Worm (Caenorhabditis elegans): ENCODE measurements around the gene mrp-3.

Gene mrp-3

ce11 chrX:15939224-15939623 is at the start of gene mrp-3:
Gene mrp-3, minus strand, starts transcription at chrX:15939324.
- no peak for TF ChIP-seq ceh-13 (GFP tag; optimal IDR thresholded peaks at IDR 0.05)
- no peak for TF ChIP-seq flt-1 (GFP tag; IDR thresholded peaks at IDR 0.05)
- no peak for TF ChIP-seq pes-1 (GFP tag; IDR thresholded peaks at IDR 0.05)
- no peak for TF ChIP-seq ama-1 (optimal IDR thresholded peaks at IDR 0.05)
- no peak for TF ChIP-seq F13C5.2 (tag; optimal IDR thresholded peaks at IDR 0.05)
- no peak for TF ChIP-seq tra-4 (tag; optimal IDR thresholded peaks at IDR 0.05)
- TF ChIP-seq B0310.2 (tag; optimal IDR thresholded peaks at IDR 0.05), result no peak
- TF ChIP-seq hnd-1 (tag; optimal IDR thresholded peaks at IDR 0.05), result no peak
- TF ChIP-seq aly-1 (tag; optimal IDR thresholded peaks at IDR 0.05), result no peak
- TF ChIP-seq tbx-37 (GFP tag; conservative IDR thresholded peaks at IDR 0.05), result no peak
- TF ChIP-seq hmbx-1 (tag; optimal IDR thresholded peaks at IDR 0.05), result no peak
- TF ChIP-seq tbx-11 (GFP tag; IDR thresholded peaks at IDR 0.05), result no peak

DNA sequence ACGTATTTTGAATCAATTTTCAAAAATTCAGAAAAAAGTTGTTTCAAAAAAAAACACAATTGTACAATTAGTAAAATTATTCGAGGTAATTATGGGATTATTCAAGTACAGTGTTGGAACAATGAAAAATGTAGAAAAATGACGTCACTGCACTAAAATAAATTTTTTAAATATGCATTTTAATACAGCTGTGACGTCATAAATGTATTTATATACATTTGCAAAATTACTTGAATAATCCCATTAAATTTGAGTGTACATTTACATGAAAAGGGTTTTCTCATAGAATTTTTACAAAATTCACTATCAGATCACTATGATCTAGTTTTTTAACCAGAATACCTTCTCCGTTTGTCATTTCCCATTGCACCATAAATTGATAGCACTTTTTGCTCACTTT is 49.5 kb upstream of the mrp-3 start:
- TF ChIP-seq ama-1 (optimal IDR thresholded peaks at IDR 0.05), result no peak

DNA sequence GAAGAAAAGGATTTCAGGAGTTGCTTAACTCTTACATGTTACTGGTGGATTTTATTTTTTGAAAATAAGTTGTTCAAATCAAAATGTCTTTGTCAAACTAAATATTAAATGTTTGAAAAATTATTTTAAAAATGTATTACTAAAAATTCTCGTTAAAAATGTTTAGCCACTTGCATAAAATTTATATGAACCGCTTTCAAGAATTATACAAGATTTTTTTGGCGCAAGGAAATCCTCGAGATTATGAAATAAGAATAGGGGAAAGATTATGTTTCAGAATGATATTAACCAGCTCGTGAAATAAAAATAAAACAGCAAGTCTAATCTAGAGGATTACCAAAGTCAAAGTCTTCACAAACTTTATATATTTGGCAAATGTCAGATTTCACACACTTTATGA is 44.2 kb upstream of the mrp-3 start:
- no peak for TF ChIP-seq ceh-36 (tag; optimal IDR thresholded peaks at IDR 0.05)
- no peak for TF ChIP-seq tra-4 (tag; optimal IDR thresholded peaks at IDR 0.05)
- no peak for TF ChIP-seq hnd-1 (tag; optimal IDR thresholded peaks at IDR 0.05)
- no peak for TF ChIP-seq ets-7 (tag; optimal IDR thresholded peaks at IDR 0.05)
- no peak for TF ChIP-seq hmg-4 (GFP tag; optimal IDR thresholded peaks at IDR 0.05)

DNA sequence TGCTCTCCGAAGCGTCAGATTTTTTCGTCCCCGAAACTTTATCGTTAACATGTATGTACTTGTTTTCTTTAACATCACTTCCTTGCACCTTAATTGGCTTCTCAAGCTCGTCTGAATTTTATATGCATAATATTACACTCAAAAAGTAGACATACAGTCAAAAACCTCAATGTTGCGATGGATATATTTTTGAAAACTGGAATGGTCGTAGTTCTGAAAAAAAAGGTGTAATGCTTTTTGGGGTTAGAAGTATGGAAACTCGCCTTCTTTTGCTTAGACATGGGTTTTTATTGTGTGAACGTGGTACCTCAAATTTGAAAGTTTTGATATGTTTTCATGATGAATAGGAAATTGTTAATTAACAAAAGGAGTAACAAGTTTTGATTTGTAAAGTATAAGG is 43.5 kb upstream of the mrp-3 start, which contains the start of gene C09G1.2:
Gene C09G1.2, minus strand, starts transcription at position 101 of the 400 bp plus-strand sequence.
- TF ChIP-seq aly-1 (tag; optimal IDR thresholded peaks at IDR 0.05), result no peak
- no peak for TF ChIP-seq hmg-4 (GFP tag; optimal IDR thresholded peaks at IDR 0.05)
- no peak for TF ChIP-seq flt-1 (GFP tag; IDR thresholded peaks at IDR 0.05)
- no peak for TF ChIP-seq scrt-1 (GFP tag; IDR thresholded peaks at IDR 0.05)
- no peak for TF ChIP-seq pes-1 (GFP tag; IDR thresholded peaks at IDR 0.05)

DNA sequence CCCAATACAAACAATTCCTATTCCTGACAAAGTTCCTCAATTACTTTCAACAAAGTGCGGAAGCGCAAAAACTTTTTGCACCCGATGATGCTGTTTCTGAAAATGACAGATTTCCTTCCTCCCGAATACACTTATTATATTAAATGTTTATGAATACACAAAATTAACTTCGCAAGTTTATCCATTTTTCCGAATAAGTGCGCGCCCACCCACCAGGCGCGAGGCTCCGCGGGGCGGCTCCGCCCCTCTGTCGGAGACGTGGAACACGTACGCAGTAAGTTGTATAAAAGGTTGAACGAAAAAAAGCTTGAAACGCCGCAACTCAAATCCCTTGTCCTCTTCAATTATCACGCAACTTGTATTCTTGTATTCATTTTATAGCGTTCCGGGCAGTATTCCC is 19.6 kb upstream of the mrp-3 start, which contains the start of gene C09G1.5:
Gene C09G1.5, plus strand, starts transcription at position 301 of the 400 bp plus-strand sequence.
- no peak for TF ChIP-seq ceh-36 (tag; optimal IDR thresholded peaks at IDR 0.05)
- TF ChIP-seq tra-4 (tag; optimal IDR thresholded peaks at IDR 0.05), result no peak
- no peak for TF ChIP-seq flt-1 (GFP tag; IDR thresholded peaks at IDR 0.05)
- TF ChIP-seq hmg-4 (GFP tag; optimal IDR thresholded peaks at IDR 0.05), result no peak
- no peak for TF ChIP-seq aly-1 (tag; optimal IDR thresholded peaks at IDR 0.05)
- no peak for TF ChIP-seq tbx-37 (GFP tag; conservative IDR thresholded peaks at IDR 0.05)
- no peak for TF ChIP-seq hnd-1 (tag; optimal IDR thresholded peaks at IDR 0.05)
- no peak for TF ChIP-seq ama-1 (optimal IDR thresholded peaks at IDR 0.05)
- TF ChIP-seq sea-1 (GFP tag; conservative IDR thresholded peaks at IDR 0.05), result no peak
- no peak for TF ChIP-seq ceh-13 (GFP tag; optimal IDR thresholded peaks at IDR 0.05)
- no peak for TF ChIP-seq ets-7 (tag; optimal IDR thresholded peaks at IDR 0.05)
- TF ChIP-seq hmbx-1 (tag; optimal IDR thresholded peaks at IDR 0.05), result no peak
- TF ChIP-seq B0310.2 (tag; optimal IDR thresholded peaks at IDR 0.05), result no peak
- no peak for TF ChIP-seq F13C5.2 (tag; optimal IDR thresholded peaks at IDR 0.05)
- no peak for TF ChIP-seq scrt-1 (GFP tag; IDR thresholded peaks at IDR 0.05)
- TF ChIP-seq tbx-11 (GFP tag; IDR thresholded peaks at IDR 0.05), result no peak
- TF ChIP-seq pes-1 (GFP tag; IDR thresholded peaks at IDR 0.05), result no peak

ce11 chrX:15953611-15954010 is 14.5 kb upstream of the mrp-3 start:
- no peak for TF ChIP-seq scrt-1 (GFP tag; IDR thresholded peaks at IDR 0.05)
- no peak for TF ChIP-seq tbx-37 (GFP tag; conservative IDR thresholded peaks at IDR 0.05)
- TF ChIP-seq B0310.2 (tag; optimal IDR thresholded peaks at IDR 0.05), result no peak
- TF ChIP-seq pes-1 (GFP tag; IDR thresholded peaks at IDR 0.05), result no peak
- TF ChIP-seq ama-1 (optimal IDR thresholded peaks at IDR 0.05), result no peak
- TF ChIP-seq aly-1 (tag; optimal IDR thresholded peaks at IDR 0.05), result no peak
- TF ChIP-seq ets-7 (tag; optimal IDR thresholded peaks at IDR 0.05), result no peak
- TF ChIP-seq sea-1 (GFP tag; conservative IDR thresholded peaks at IDR 0.05), result no peak
- no peak for TF ChIP-seq tbx-11 (GFP tag; IDR thresholded peaks at IDR 0.05)
- no peak for TF ChIP-seq F13C5.2 (tag; optimal IDR thresholded peaks at IDR 0.05)
- no peak for TF ChIP-seq tra-4 (tag; optimal IDR thresholded peaks at IDR 0.05)
- no peak for TF ChIP-seq hmg-4 (GFP tag; optimal IDR thresholded peaks at IDR 0.05)
- no peak for TF ChIP-seq ceh-36 (tag; optimal IDR thresholded peaks at IDR 0.05)
- no peak for TF ChIP-seq hnd-1 (tag; optimal IDR thresholded peaks at IDR 0.05)
- no peak for TF ChIP-seq flt-1 (GFP tag; IDR thresholded peaks at IDR 0.05)

ce11 chrX:15953086-15953485 is 14.0 kb upstream of the mrp-3 start:
- no peak for TF ChIP-seq tra-4 (tag; optimal IDR thresholded peaks at IDR 0.05)
- TF ChIP-seq B0310.2 (tag; optimal IDR thresholded peaks at IDR 0.05), result no peak
- no peak for TF ChIP-seq ama-1 (optimal IDR thresholded peaks at IDR 0.05)
- TF ChIP-seq ceh-13 (GFP tag; optimal IDR thresholded peaks at IDR 0.05), result no peak
- no peak for TF ChIP-seq tbx-11 (GFP tag; IDR thresholded peaks at IDR 0.05)
- TF ChIP-seq scrt-1 (GFP tag; IDR thresholded peaks at IDR 0.05), result no peak
- TF ChIP-seq hmg-4 (GFP tag; optimal IDR thresholded peaks at IDR 0.05), result no peak
- TF ChIP-seq tbx-37 (GFP tag; conservative IDR thresholded peaks at IDR 0.05), result no peak
- TF ChIP-seq ceh-36 (tag; optimal IDR thresholded peaks at IDR 0.05), result no peak

- TF ChIP-seq scrt-1 (GFP tag; IDR thresholded peaks at IDR 0.05) (no peak), ceh-36 (tag; optimal IDR thresholded peaks at IDR 0.05) (no peak), flt-1 (GFP tag; IDR thresholded peaks at IDR 0.05) (no peak), hnd-1 (tag; optimal IDR thresholded peaks at IDR 0.05) (no peak)
Measured at ce11 chrX:15951194-15951593, 12.1 kb upstream of the mrp-3 start, which contains the start of gene col-186. Gene col-186, plus strand, starts transcription at chrX:15951494.

DNA sequence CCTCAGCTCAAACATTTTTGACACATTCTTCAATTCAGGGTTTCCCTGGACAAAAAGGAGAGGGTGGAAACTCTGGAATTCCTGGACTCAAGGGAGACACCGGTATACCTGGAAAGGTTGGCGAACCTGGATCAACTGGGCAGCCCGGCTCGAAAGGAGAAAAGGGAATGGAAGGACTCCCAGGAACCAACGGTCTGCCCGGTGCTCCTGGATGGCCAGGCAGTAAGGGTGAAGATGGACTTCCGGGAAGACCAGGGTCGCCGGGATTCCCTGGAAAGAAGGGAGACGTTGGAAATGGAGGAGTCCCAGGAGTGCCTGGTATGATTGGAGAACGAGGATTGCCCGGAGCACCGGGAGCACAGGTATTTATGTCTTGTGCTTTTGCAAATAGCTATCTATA is 6.7 kb upstream of the mrp-3 start:
- TF ChIP-seq ama-1 (optimal IDR thresholded peaks at IDR 0.05), result no peak
- no peak for TF ChIP-seq aly-1 (tag; optimal IDR thresholded peaks at IDR 0.05)
- no peak for TF ChIP-seq F13C5.2 (tag; optimal IDR thresholded peaks at IDR 0.05)
- TF ChIP-seq ets-7 (tag; optimal IDR thresholded peaks at IDR 0.05), result no peak
- no peak for TF ChIP-seq B0310.2 (tag; optimal IDR thresholded peaks at IDR 0.05)
- TF ChIP-seq sea-1 (GFP tag; conservative IDR thresholded peaks at IDR 0.05), result no peak
- TF ChIP-seq hmbx-1 (tag; optimal IDR thresholded peaks at IDR 0.05), result no peak
- no peak for TF ChIP-seq flt-1 (GFP tag; IDR thresholded peaks at IDR 0.05)
- no peak for TF ChIP-seq hnd-1 (tag; optimal IDR thresholded peaks at IDR 0.05)
- no peak for TF ChIP-seq scrt-1 (GFP tag; IDR thresholded peaks at IDR 0.05)
- TF ChIP-seq tra-4 (tag; optimal IDR thresholded peaks at IDR 0.05), result no peak
- no peak for TF ChIP-seq ceh-36 (tag; optimal IDR thresholded peaks at IDR 0.05)
- TF ChIP-seq tbx-11 (GFP tag; IDR thresholded peaks at IDR 0.05), result no peak
- TF ChIP-seq hmg-4 (GFP tag; optimal IDR thresholded peaks at IDR 0.05), result no peak
- no peak for TF ChIP-seq ceh-13 (GFP tag; optimal IDR thresholded peaks at IDR 0.05)
